Fruit fly (Drosophila melanogaster) whole organism, embryonic: ENCODE data around the gene sqh.
A peak's percentile ranks its signal among the peaks of the same experiment; 100 is the strongest.

Experiments
- ATbp ChIP-seq: fragments of 200-800 bp; sonication (Bioruptor generic); optimal IDR thresholded peaks from 2 replicates; lab custom pipeline; 2017; ENCODE audit warnings: missing biosample characterization, mild to moderate bottlenecking, missing genetic modification characterization, missing genetic modification reagents
- CG10209 ChIP-seq: fragments of 200-800 bp; sonication (Bioruptor generic); optimal IDR thresholded peaks from 3 replicates; lab custom pipeline; 2017; ENCODE audit warnings: missing biosample characterization, mild to moderate bottlenecking, missing genetic modification characterization, missing genetic modification reagents
- CG1024 ChIP-seq: fragments of 200-800 bp; sonication (Bioruptor generic); IDR thresholded peaks from 2 replicates; pipeline ENCODE4 v1.3.6; 2022; ENCODE audit warnings: missing biosample characterization, missing genetic modification characterization
- CG10431 ChIP-seq: fragments of 200-800 bp; sonication (Bioruptor generic); optimal IDR thresholded peaks from 3 replicates; lab custom pipeline; 2018; ENCODE audit warnings: missing biosample characterization, mild to moderate bottlenecking, missing genetic modification characterization
- CG10565 ChIP-seq: fragments of 200-800 bp; sonication (Bioruptor generic); optimal IDR thresholded peaks from 3 replicates; lab custom pipeline; 2016; ENCODE audit warnings: missing biosample characterization, mild to moderate bottlenecking, missing genetic modification characterization
- CG11696 ChIP-seq: fragments of 200-800 bp; sonication (Bioruptor generic); IDR thresholded peaks from 2 replicates; pipeline ENCODE4 v1.3.6; 2022; ENCODE audit warnings: missing biosample characterization, missing genetic modification characterization
- CG12071 ChIP-seq: fragments of 200-800 bp; sonication (Bioruptor generic); optimal IDR thresholded peaks from 3 replicates; lab custom pipeline; 2018; ENCODE audit warnings: missing biosample characterization, mild to moderate bottlenecking, missing genetic modification characterization
- CG12769 ChIP-seq: fragments of 200-800 bp; sonication (Bioruptor generic); optimal IDR thresholded peaks from 2 replicates; lab custom pipeline; 2019; ENCODE audit warnings: missing biosample characterization, mild to moderate bottlenecking, missing genetic modification characterization, moderate library complexity
- CG14965 ChIP-seq: fragments of 200-800 bp; sonication (Bioruptor generic); optimal IDR thresholded peaks from 2 replicates; lab custom pipeline; 2016; ENCODE audit warnings: missing biosample characterization, missing genetic modification characterization, borderline replicate concordance
- CG15696 ChIP-seq: fragments of 200-800 bp; sonication (Bioruptor generic); optimal IDR thresholded peaks from 2 replicates; lab custom pipeline; 2019; ENCODE audit warnings: missing biosample characterization, mild to moderate bottlenecking, missing genetic modification characterization, moderate library complexity
- CG17912 ChIP-seq: fragments of 200-800 bp; sonication (Bioruptor generic); optimal IDR thresholded peaks from 2 replicates; lab custom pipeline; 2018; ENCODE audit warnings: missing biosample characterization, mild to moderate bottlenecking, missing genetic modification characterization
- CG2678 ChIP-seq: fragments of 200-800 bp; sonication (Bioruptor generic); optimal IDR thresholded peaks from 3 replicates; lab custom pipeline; 2019; ENCODE audit warnings: missing biosample characterization, mild to moderate bottlenecking, missing genetic modification characterization, moderate library complexity
- CG3281 ChIP-seq: fragments of 200-800 bp; sonication (Bioruptor generic); optimal IDR thresholded peaks from 3 replicates; lab custom pipeline; 2017; ENCODE audit warnings: missing biosample characterization, mild to moderate bottlenecking, missing genetic modification characterization
- CG3407 ChIP-seq: fragments of 200-800 bp; sonication (Bioruptor generic); optimal IDR thresholded peaks from 2 replicates; lab custom pipeline; 2018; ENCODE audit warnings: missing biosample characterization, mild to moderate bottlenecking, missing genetic modification characterization
- CG34376 ChIP-seq: fragments of 200-800 bp; sonication (Bioruptor generic); optimal IDR thresholded peaks from 2 replicates; lab custom pipeline; 2018; ENCODE audit warnings: missing biosample characterization, mild to moderate bottlenecking, missing genetic modification characterization
- CG7987 ChIP-seq: fragments of 200-800 bp; sonication (Bioruptor generic); optimal IDR thresholded peaks from 2 replicates; lab custom pipeline; 2018; ENCODE audit warnings: missing biosample characterization, mild to moderate bottlenecking, missing genetic modification characterization, moderate library complexity
- CG9876 ChIP-seq: fragments of 200-800 bp; sonication (Bioruptor generic); optimal IDR thresholded peaks from 2 replicates; lab custom pipeline; 2016; ENCODE audit warnings: missing biosample characterization, missing genetic modification characterization
- CTCF ChIP-seq: fragments of 200-800 bp; sonication (Bioruptor generic); optimal IDR thresholded peaks from 2 replicates; lab custom pipeline; 2017; ENCODE audit warnings: missing biosample characterization, mild to moderate bottlenecking, missing genetic modification characterization, moderate library complexity
- D19B ChIP-seq: fragments of 200-800 bp; sonication (Bioruptor generic); optimal IDR thresholded peaks from 2 replicates; lab custom pipeline; 2017; ENCODE audit warnings: missing biosample characterization, mild to moderate bottlenecking, missing genetic modification characterization
- Fer1 ChIP-seq: fragments of 200-800 bp; sonication (Bioruptor generic); optimal IDR thresholded peaks from 2 replicates; lab custom pipeline; 2017; ENCODE audit warnings: missing biosample characterization, mild to moderate bottlenecking, missing genetic modification characterization
- Hmr ChIP-seq: fragments of 200-800 bp; sonication (Bioruptor generic); optimal IDR thresholded peaks from 3 replicates; lab custom pipeline; 2017; ENCODE audit warnings: mild to moderate bottlenecking, missing biosample characterization, missing genetic modification reagents, missing genetic modification characterization
- Jarid2 ChIP-seq: fragments of 200-800 bp; sonication (Bioruptor generic); optimal IDR thresholded peaks from 3 replicates; lab custom pipeline; 2017; ENCODE audit warnings: mild to moderate bottlenecking, missing biosample characterization, missing genetic modification reagents, missing genetic modification characterization
- Med ChIP-seq: fragments of 200-800 bp; sonication (Bioruptor generic); peaks from one replicate; lab custom pipeline; 2016; ENCODE audit warnings: missing biosample characterization, missing genetic modification characterization, mild to moderate bottlenecking, inconsistent platforms, moderate library complexity
- Sox102F ChIP-seq: fragments of 200-800 bp; sonication (Bioruptor generic); optimal IDR thresholded peaks from 2 replicates; lab custom pipeline; 2018; ENCODE audit warnings: missing biosample characterization, mild to moderate bottlenecking, missing genetic modification characterization, moderate library complexity
- bcd ChIP-seq: fragments of 200-800 bp; sonication (Bioruptor generic); optimal IDR thresholded peaks from 2 replicates; lab custom pipeline; 2017; ENCODE audit warnings: missing biosample characterization, mild to moderate bottlenecking, missing genetic modification characterization
- br ChIP-seq: fragments of >200 bp; optimal IDR thresholded peaks from 2 replicates; lab custom pipeline; 2017
- bsh ChIP-seq, 2 experiments: fragments of 200-800 bp; sonication (Bioruptor generic); optimal IDR thresholded peaks; 2 replicates each; lab custom pipeline; 2017 to 2018; ENCODE audit warnings: mild to moderate bottlenecking in 2 of 2, missing biosample characterization in 2 of 2, missing genetic modification characterization in 2 of 2, moderate library complexity in 1 of 2
- cas ChIP-seq: fragments of 200-800 bp; sonication (Bioruptor generic); IDR thresholded peaks from 2 replicates; pipeline ENCODE4 v1.3.6; 2022; ENCODE audit warnings: missing biosample characterization, missing genetic modification characterization
- cg ChIP-seq: fragments of 200-800 bp; sonication (Bioruptor generic); optimal IDR thresholded peaks from 3 replicates; lab custom pipeline; 2019; ENCODE audit warnings: missing biosample characterization, mild to moderate bottlenecking, missing genetic modification characterization, moderate library complexity
- chinmo ChIP-seq: fragments of 200-800 bp; sonication (Bioruptor generic); IDR thresholded peaks from 4 replicates; pipeline ENCODE4 v1.3.6; 2022; ENCODE audit warnings: missing biosample characterization, missing genetic modification characterization; ENCODE audit not compliant: partially characterized antibody
- ci ChIP-seq: fragments of 200-800 bp; sonication (Bioruptor generic); IDR thresholded peaks from 3 replicates; pipeline ENCODE4 v1.3.6; 2022; ENCODE audit warnings: missing biosample characterization, missing genetic modification characterization
- cwo ChIP-seq: fragments of 200-800 bp; sonication (Bioruptor generic); optimal IDR thresholded peaks from 3 replicates; lab custom pipeline; 2017; ENCODE audit warnings: missing biosample characterization, missing genetic modification characterization, mild to moderate bottlenecking, moderate library complexity, missing genetic modification reagents
- exex ChIP-seq: fragments of 200-800 bp; sonication (Bioruptor generic); optimal IDR thresholded peaks from 4 replicates; lab custom pipeline; 2018; ENCODE audit warnings: missing biosample characterization, mild to moderate bottlenecking, missing genetic modification characterization, moderate library complexity
- grn ChIP-seq: fragments of 200-800 bp; sonication (Bioruptor generic); optimal IDR thresholded peaks from 3 replicates; lab custom pipeline; 2017; ENCODE audit warnings: missing biosample characterization, missing genetic modification characterization
- lab ChIP-seq: fragments of 200-800 bp; sonication (Bioruptor generic); optimal IDR thresholded peaks from 3 replicates; lab custom pipeline; 2017; ENCODE audit warnings: missing biosample characterization, missing genetic modification characterization, mild to moderate bottlenecking, moderate library complexity, missing genetic modification reagents
- mirr ChIP-seq: fragments of 200-800 bp; sonication (Bioruptor generic); optimal IDR thresholded peaks from 3 replicates; lab custom pipeline; 2018; ENCODE audit warnings: missing biosample characterization, mild to moderate bottlenecking, missing genetic modification characterization
- onecut ChIP-seq: fragments of 200-800 bp; sonication (Bioruptor generic); IDR thresholded peaks from 2 replicates; pipeline ENCODE4 v1.3.6; 2022; ENCODE audit warnings: missing biosample characterization, missing genetic modification characterization
- repo ChIP-seq: fragments of 200-800 bp; sonication (Bioruptor generic); optimal IDR thresholded peaks from 2 replicates; lab custom pipeline; 2016; ENCODE audit warnings: missing biosample characterization, missing genetic modification characterization
- row ChIP-seq: fragments of 200-800 bp; sonication (Bioruptor generic); IDR thresholded peaks from 3 replicates; pipeline ENCODE4 v1.3.6; 2022; ENCODE audit warnings: missing biosample characterization, missing genetic modification characterization
- schlank ChIP-seq: fragments of 200-800 bp; sonication (Bioruptor generic); optimal IDR thresholded peaks from 2 replicates; lab custom pipeline; 2018; ENCODE audit warnings: missing biosample characterization, mild to moderate bottlenecking, missing genetic modification characterization
- sens ChIP-seq: fragments of 200-800 bp; sonication (Bioruptor generic); peaks from one replicate; lab custom pipeline; 2016; ENCODE audit warnings: missing biosample characterization, missing genetic modification characterization
- sima ChIP-seq: fragments of 200-800 bp; sonication (Bioruptor generic); optimal IDR thresholded peaks from 2 replicates; lab custom pipeline; 2016; ENCODE audit warnings: missing biosample characterization, missing genetic modification characterization
- stc ChIP-seq: fragments of 200-800 bp; sonication (Bioruptor generic); IDR thresholded peaks from 2 replicates; pipeline ENCODE4 v1.3.6; 2022; ENCODE audit warnings: missing biosample characterization, missing genetic modification characterization
- sug ChIP-seq: fragments of 200-800 bp; optimal IDR thresholded peaks from 2 replicates; lab custom pipeline; 2019; ENCODE audit warnings: missing biosample characterization, mild to moderate bottlenecking, missing genetic modification characterization, moderate library complexity
- vnd ChIP-seq: fragments of 200-800 bp; sonication (Bioruptor generic); IDR thresholded peaks from 3 replicates; pipeline ENCODE4 v1.3.6; 2022; ENCODE audit warnings: missing biosample characterization, missing genetic modification characterization; ENCODE audit not compliant: partially characterized antibody

sqh gene

dm6 chrX:6253701-6254100 lies 28.8 kb upstream of the sqh start (continued):
- TF ChIP-seq cas (GFP tag; lab: Robert Waterston, UW): no peak
- TF ChIP-seq CG11696 (GFP tag; lab: Robert Waterston, UW): 0 out of 2 replicates have a peak, but pooled peaks have one; percentile 49
- peak; percentile 7 for TF ChIP-seq lab (GFP tag; lab: Kevin White, UChicago)
- TF ChIP-seq ATbp (GFP tag; lab: Kevin White, UChicago): peak; percentile 54
- TF ChIP-seq CTCF (GFP tag; lab: Kevin White, UChicago): peak; percentile 90
- TF ChIP-seq sens: peak; percentile 83
- no peak for TF ChIP-seq repo (GFP tag; lab: Kevin White, UChicago)
- TF ChIP-seq Hmr: peak; percentile 20
- no peak for TF ChIP-seq sima
- TF ChIP-seq CG12769 (tag; lab: Kevin White, UChicago): no peak
- peak; percentile 20 for TF ChIP-seq CG2678
- no peak for TF ChIP-seq Jarid2 (GFP tag; lab: Kevin White, UChicago)
- peak; percentile 91 for TF ChIP-seq CG14965 (GFP tag; lab: Kevin White, UChicago)
- peak; percentile 12 for TF ChIP-seq Sox102F (GFP tag; lab: Kevin White, UChicago)
- TF ChIP-seq CG3407 (GFP tag; lab: Kevin White, UChicago): peak; percentile 6
- TF ChIP-seq cg (GFP tag; lab: Kevin White, UChicago): peak; percentile 40
- 0 out of 2 replicates have a peak, but pooled peaks have one; percentile 11 for TF ChIP-seq CG1024 (GFP tag; lab: Robert Waterston, UW)
- no peak for TF ChIP-seq CG10565
- peak; percentile 16 for TF ChIP-seq CG12071 (GFP tag; lab: Kevin White, UChicago)
- peak; percentile 11 for TF ChIP-seq CG7987 (GFP tag; lab: Kevin White, UChicago)
- TF ChIP-seq bsh (GFP tag; optimal IDR thresholded peaks at IDR 0.05; lab: Kevin White, UChicago): peak in 1 of 2 experiments; percentile 19
- peak; percentile 29 for TF ChIP-seq onecut (GFP tag; lab: Robert Waterston, UW)
- 0 out of 4 replicates have a peak, but pooled peaks have one; percentile 38 for TF ChIP-seq chinmo (GFP tag; lab: Robert Waterston, UW)
- peak; percentile 0 for TF ChIP-seq Fer1 (GFP tag; lab: Kevin White, UChicago)
- TF ChIP-seq CG3281 (GFP tag; lab: Kevin White, UChicago): peak; percentile 5

DNA sequence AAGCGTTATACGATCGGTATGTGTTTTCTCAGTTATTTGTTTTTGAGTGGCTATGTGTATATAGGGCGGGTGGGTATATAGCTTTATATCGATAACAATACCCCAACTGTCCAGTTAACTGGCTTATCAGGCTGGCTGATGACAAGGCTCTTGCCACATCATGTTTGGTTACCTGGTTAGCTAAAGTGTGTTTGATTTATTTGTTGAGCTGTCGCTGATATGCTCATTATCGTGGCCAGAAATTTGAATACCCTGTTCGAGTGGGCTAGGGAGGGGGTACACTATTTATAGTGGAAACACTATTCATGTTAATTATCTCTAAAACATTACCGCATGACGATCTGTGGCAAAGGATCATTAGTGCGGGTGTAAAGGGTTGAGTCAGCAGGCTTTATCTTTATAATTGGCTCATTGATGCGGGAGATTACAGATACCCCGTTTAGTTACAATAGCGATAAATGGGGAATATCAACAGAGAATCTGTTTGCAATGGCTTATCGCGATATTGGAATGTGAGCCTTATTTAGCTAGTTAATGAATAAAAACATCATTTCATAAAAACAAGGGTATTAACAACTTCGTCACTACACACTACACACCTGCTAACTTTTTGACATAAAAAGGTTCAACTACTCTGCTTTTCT lies 28.1 kb upstream of the sqh start:
- TF ChIP-seq schlank (tag; lab: Kevin White, UChicago) (peak; percentile 6), CG10209 (no peak), cwo (GFP tag; lab: Kevin White, UChicago) (peak; percentile 1), mirr (GFP tag; lab: Kevin White, UChicago) (peak; percentile 70), CG34376 (GFP tag; lab: Kevin White, UChicago) (peak; percentile 60), ci (GFP tag; lab: Robert Waterston, UW) (0 out of 3 replicates have a peak, but pooled peaks have one; percentile 12), exex (tag; lab: Kevin White, UChicago) (peak; percentile 87), Med (peak; percentile 5), CG17912 (GFP tag; lab: Kevin White, UChicago) (no peak), br (no peak), stc (GFP tag; lab: Robert Waterston, UW) (peak; percentile 8; the same call in 1 of the 2 replicates), bcd (no peak), row (GFP tag; lab: Robert Waterston, UW) (peak; percentile 52; the same call in 2 of the 3 replicates), D19B (peak; percentile 87), grn (GFP tag; lab: Kevin White, UChicago) (peak; percentile 39), CG9876 (GFP tag; lab: Kevin White, UChicago) (no peak), vnd (GFP tag; lab: Robert Waterston, UW) (0 out of 3 replicates have a peak, but pooled peaks have one; percentile 15), CG10431 (GFP tag; lab: Kevin White, UChicago) (no peak), CG15696 (tag; lab: Kevin White, UChicago) (no peak), sug (tag; lab: Kevin White, UChicago) (peak; percentile 11)
